Fruit fly (Drosophila melanogaster) whole organism, embryonic: ENCODE results near the gene TyrRS.
A peak's percentile ranks its signal among the peaks of the same experiment; 100 is the strongest.

Source experiments
- BtbVII ChIP-seq: fragments of 200-800 bp; sonication (Bioruptor generic); optimal IDR thresholded peaks from 3 replicates; lab custom pipeline; 2017; ENCODE audit warnings: missing biosample characterization, mild to moderate bottlenecking, missing genetic modification characterization
- CG1024 ChIP-seq: fragments of 200-800 bp; sonication (Bioruptor generic); IDR thresholded peaks from 2 replicates; pipeline ENCODE4 v1.3.6; 2022; ENCODE audit warnings: missing biosample characterization, missing genetic modification characterization
- CG11723 ChIP-seq: fragments of 200-800 bp; sonication (Bioruptor generic); optimal IDR thresholded peaks from 2 replicates; lab custom pipeline; 2017; ENCODE audit warnings: missing biosample characterization, mild to moderate bottlenecking, missing genetic modification characterization
- CG12236 ChIP-seq: fragments of 200-800 bp; sonication (Bioruptor generic); optimal IDR thresholded peaks from 2 replicates; lab custom pipeline; 2016; ENCODE audit warnings: missing biosample characterization, missing genetic modification characterization
- CG12391 ChIP-seq: fragments of 200-800 bp; sonication (Bioruptor generic); optimal IDR thresholded peaks from 3 replicates; lab custom pipeline; 2018; ENCODE audit warnings: missing biosample characterization, mild to moderate bottlenecking, missing genetic modification characterization, moderate library complexity
- CG13287 ChIP-seq: fragments of 200-800 bp; sonication (Bioruptor generic); IDR thresholded peaks from 2 replicates; pipeline ENCODE4 v1.3.6; 2022; ENCODE audit warnings: missing biosample characterization, missing genetic modification characterization; ENCODE audit not compliant: partially characterized antibody
- CG1602 ChIP-seq: fragments of 200-800 bp; sonication (Bioruptor generic); optimal IDR thresholded peaks from 3 replicates; lab custom pipeline; 2016; ENCODE audit warnings: missing biosample characterization, missing genetic modification characterization
- CG16863 ChIP-seq: fragments of 200-800 bp; sonication (Bioruptor generic); optimal IDR thresholded peaks from 3 replicates; lab custom pipeline; 2016; ENCODE audit warnings: missing biosample characterization, missing genetic modification characterization
- CG2129 ChIP-seq: fragments of 200-800 bp; sonication (Bioruptor generic); IDR thresholded peaks from 2 replicates; pipeline ENCODE4 v1.3.6; 2022; ENCODE audit warnings: missing biosample characterization, missing genetic modification characterization; ENCODE audit not compliant: partially characterized antibody
- CG2875 ChIP-seq: fragments of 200-800 bp; sonication (Bioruptor generic); optimal IDR thresholded peaks from 2 replicates; lab custom pipeline; 2017; ENCODE audit warnings: missing biosample characterization, mild to moderate bottlenecking, missing genetic modification characterization, missing genetic modification reagents
- CG31441 ChIP-seq: fragments of 200-800 bp; sonication (Bioruptor generic); IDR thresholded peaks from 2 replicates; pipeline ENCODE4 v1.3.6; 2022; ENCODE audit warnings: missing biosample characterization, missing genetic modification characterization
- CG4282 ChIP-seq: fragments of 200-800 bp; sonication (Bioruptor generic); optimal IDR thresholded peaks from 2 replicates; lab custom pipeline; 2016; ENCODE audit warnings: missing biosample characterization, missing genetic modification characterization
- CG6854 ChIP-seq: fragments of 200-800 bp; sonication (Bioruptor generic); optimal IDR thresholded peaks from 3 replicates; lab custom pipeline; 2017; ENCODE audit warnings: missing biosample characterization, mild to moderate bottlenecking, missing genetic modification characterization
- CG7987 ChIP-seq: fragments of 200-800 bp; sonication (Bioruptor generic); optimal IDR thresholded peaks from 2 replicates; lab custom pipeline; 2018; ENCODE audit warnings: missing biosample characterization, mild to moderate bottlenecking, missing genetic modification characterization, moderate library complexity
- CG8478 ChIP-seq: fragments of >200 bp; optimal IDR thresholded peaks from 2 replicates; lab custom pipeline; 2018
- CHES-1-like ChIP-seq: fragments of 200-800 bp; sonication (Bioruptor generic); optimal IDR thresholded peaks from 2 replicates; lab custom pipeline; 2016; ENCODE audit warnings: missing biosample characterization, missing genetic modification characterization
- CrebB ChIP-seq: fragments of 200-800 bp; sonication (Bioruptor generic); optimal IDR thresholded peaks from 3 replicates; lab custom pipeline; 2018; ENCODE audit warnings: missing biosample characterization, mild to moderate bottlenecking, missing genetic modification characterization
- Dp ChIP-seq: fragments of 200-800 bp; sonication (Bioruptor generic); optimal IDR thresholded peaks from 2 replicates; lab custom pipeline; 2018; ENCODE audit warnings: missing biosample characterization, mild to moderate bottlenecking, missing genetic modification characterization, moderate library complexity
- ERR ChIP-seq: fragments of 200-800 bp; sonication (Bioruptor generic); optimal IDR thresholded peaks from 2 replicates; lab custom pipeline; 2016; ENCODE audit warnings: missing biosample characterization, missing genetic modification characterization
- Fer2 ChIP-seq: fragments of 200-800 bp; sonication (Bioruptor generic); optimal IDR thresholded peaks from 2 replicates; lab custom pipeline; 2018; ENCODE audit warnings: missing biosample characterization, mild to moderate bottlenecking, missing genetic modification characterization, moderate library complexity
- Hr51 ChIP-seq, 2 experiments: fragments of 200-800 bp; sonication (Bioruptor generic); optimal IDR thresholded peaks; 2 replicates in 1 of 2; 3 replicates in 1 of 2; lab custom pipeline; 2016 to 2018; ENCODE audit warnings: missing biosample characterization in 2 of 2, missing genetic modification characterization in 2 of 2, mild to moderate bottlenecking in 1 of 2, moderate library complexity in 1 of 2
- Lhr ChIP-seq: fragments of 200-800 bp; sonication (Bioruptor generic); optimal IDR thresholded peaks from 3 replicates; lab custom pipeline; 2017; ENCODE audit warnings: mild to moderate bottlenecking, missing biosample characterization, missing genetic modification reagents, missing genetic modification characterization
- MBD-R2 ChIP-seq: fragments of 200-800 bp; sonication (Bioruptor generic); IDR thresholded peaks from 2 replicates; pipeline ENCODE4 v1.3.6; 2022; ENCODE audit warnings: missing biosample characterization, missing genetic modification characterization
- MTF-1 ChIP-seq: fragments of 200-800 bp; sonication (Bioruptor generic); optimal IDR thresholded peaks from 2 replicates; lab custom pipeline; 2018; ENCODE audit warnings: missing biosample characterization, mild to moderate bottlenecking, missing genetic modification characterization, borderline replicate concordance
- Nf-YB ChIP-seq: fragments of 200-800 bp; sonication (Bioruptor generic); optimal IDR thresholded peaks from 3 replicates; lab custom pipeline; 2019; ENCODE audit warnings: missing biosample characterization, mild to moderate bottlenecking, missing genetic modification characterization, moderate library complexity
- Nf-YC ChIP-seq: fragments of 200-800 bp; optimal IDR thresholded peaks from 3 replicates; lab custom pipeline; 2019; ENCODE audit warnings: missing biosample characterization, mild to moderate bottlenecking, missing genetic modification characterization, moderate library complexity
- Ravus ChIP-seq: fragments of 200-800 bp; sonication (Bioruptor generic); IDR thresholded peaks from 2 replicates; pipeline ENCODE4 v1.3.6; 2022; ENCODE audit warnings: missing biosample characterization, missing genetic modification characterization
- Six4 ChIP-seq: fragments of 200-800 bp; sonication (Bioruptor generic); optimal IDR thresholded peaks from 2 replicates; lab custom pipeline; 2016; ENCODE audit warnings: missing biosample characterization, missing genetic modification characterization
- Sry-β ChIP-seq: fragments of 200-800 bp; sonication (Bioruptor generic); optimal IDR thresholded peaks from 2 replicates; lab custom pipeline; 2018; ENCODE audit warnings: missing biosample characterization, mild to moderate bottlenecking, missing genetic modification characterization, moderate library complexity
- YL-1 ChIP-seq: fragments of 200-800 bp; sonication (Bioruptor generic); optimal IDR thresholded peaks from 3 replicates; lab custom pipeline; 2017; ENCODE audit warnings: missing biosample characterization, mild to moderate bottlenecking, missing genetic modification characterization
- abd-A ChIP-seq: fragments of 200-800 bp; sonication (Bioruptor generic); optimal IDR thresholded peaks from 3 replicates; lab custom pipeline; 2019; ENCODE audit warnings: missing biosample characterization, mild to moderate bottlenecking, missing genetic modification characterization, moderate library complexity
- ash1 ChIP-seq: fragments of 200-800 bp; sonication (Bioruptor generic); optimal IDR thresholded peaks from 2 replicates; lab custom pipeline; 2018; ENCODE audit warnings: missing biosample characterization, mild to moderate bottlenecking, missing genetic modification characterization
- bowl ChIP-seq: fragments of 200-800 bp; sonication (Bioruptor generic); IDR thresholded peaks from 2 replicates; pipeline ENCODE4 v1.3.6; 2022; ENCODE audit warnings: missing biosample characterization, missing genetic modification characterization
- fd3F ChIP-seq: fragments of 200-800 bp; sonication (Bioruptor generic); optimal IDR thresholded peaks from 2 replicates; lab custom pipeline; 2018; ENCODE audit warnings: missing biosample characterization, mild to moderate bottlenecking, missing genetic modification characterization, moderate library complexity
- gcm2 ChIP-seq: fragments of 200-800 bp; sonication (Bioruptor generic); optimal IDR thresholded peaks from 2 replicates; lab custom pipeline; 2016; ENCODE audit warnings: missing biosample characterization, missing genetic modification characterization
- gfzf ChIP-seq: fragments of 200-800 bp; sonication (Bioruptor generic); optimal IDR thresholded peaks from 2 replicates; lab custom pipeline; 2016; ENCODE audit warnings: missing biosample characterization, mild to moderate bottlenecking, missing genetic modification characterization, moderate library complexity
- ham ChIP-seq: fragments of 200-800 bp; sonication (Bioruptor generic); IDR thresholded peaks from 2 replicates; pipeline ENCODE4 v1.3.6; 2022; ENCODE audit warnings: missing biosample characterization, missing genetic modification characterization
- hb ChIP-seq: fragments of 200-800 bp; sonication (Bioruptor generic); IDR thresholded peaks from 3 replicates; pipeline ENCODE4 v1.3.6; 2022; ENCODE audit warnings: missing biosample characterization, missing genetic modification characterization; ENCODE audit not compliant: partially characterized antibody
- inv ChIP-seq: fragments of 200-800 bp; sonication (Bioruptor generic); IDR thresholded peaks from 2 replicates; pipeline ENCODE4 v1.3.6; 2022; ENCODE audit warnings: missing biosample characterization, missing genetic modification characterization; ENCODE audit not compliant: partially characterized antibody
- mirr ChIP-seq: fragments of 200-800 bp; sonication (Bioruptor generic); optimal IDR thresholded peaks from 3 replicates; lab custom pipeline; 2018; ENCODE audit warnings: missing biosample characterization, mild to moderate bottlenecking, missing genetic modification characterization
- nmo ChIP-seq: fragments of 200-800 bp; sonication (Bioruptor generic); optimal IDR thresholded peaks from 2 replicates; lab custom pipeline; 2018; ENCODE audit warnings: missing biosample characterization, mild to moderate bottlenecking, missing genetic modification characterization, moderate library complexity
- p53 ChIP-seq: fragments of 200-800 bp; sonication (Bioruptor generic); optimal IDR thresholded peaks from 2 replicates; lab custom pipeline; 2016; ENCODE audit warnings: missing biosample characterization, missing genetic modification characterization
- peb ChIP-seq: fragments of 200-800 bp; sonication (Bioruptor generic); IDR thresholded peaks from 2 replicates; pipeline ENCODE4 v1.3.6; 2022; ENCODE audit warnings: missing biosample characterization, missing genetic modification characterization
- pita ChIP-seq: fragments of 200-800 bp; sonication (Bioruptor generic); optimal IDR thresholded peaks from 2 replicates; lab custom pipeline; 2017; ENCODE audit warnings: missing biosample characterization, mild to moderate bottlenecking, missing genetic modification characterization
- sisA ChIP-seq: fragments of 200-800 bp; sonication (Bioruptor generic); IDR thresholded peaks from 2 replicates; pipeline ENCODE4 v1.3.6; 2022; ENCODE audit warnings: missing biosample characterization, missing genetic modification characterization
- slou ChIP-seq: fragments of 200-800 bp; sonication (Bioruptor generic); optimal IDR thresholded peaks from 3 replicates; lab custom pipeline; 2016; ENCODE audit warnings: missing biosample characterization, missing genetic modification characterization
- vnd ChIP-seq: fragments of 200-800 bp; sonication (Bioruptor generic); IDR thresholded peaks from 3 replicates; pipeline ENCODE4 v1.3.6; 2022; ENCODE audit warnings: missing biosample characterization, missing genetic modification characterization; ENCODE audit not compliant: partially characterized antibody
- wor ChIP-seq: fragments of 200-800 bp; sonication (Bioruptor generic); IDR thresholded peaks from 2 replicates; pipeline ENCODE4 v1.3.6; 2022; ENCODE audit warnings: missing biosample characterization, missing genetic modification characterization

The TyrRS gene

dm6 chr3L:16377768-16378764, 41.0 kb downstream of the TyrRS start, which contains the start of gene roq (continued):
- TF ChIP-seq nmo (peak; percentile 57), Hr51 (GFP tag; optimal IDR thresholded peaks at IDR 0.05; lab: Kevin White, UChicago) (no peak), ERR (no peak), CG2875 (GFP tag; lab: Kevin White, UChicago) (no peak), CG1024 (GFP tag; lab: Robert Waterston, UW) (no peak), peb (GFP tag; lab: Robert Waterston, UW) (no peak), CG12391 (tag; lab: Kevin White, UChicago) (peak; percentile 24), gcm2 (GFP tag; lab: Kevin White, UChicago) (no peak), CG7987 (GFP tag; lab: Kevin White, UChicago) (no peak), CG4282 (no peak), Dp (GFP tag; lab: Kevin White, UChicago) (peak; percentile 86), BtbVII (GFP tag; lab: Kevin White, UChicago) (no peak), slou (GFP tag; lab: Kevin White, UChicago) (no peak), CG13287 (GFP tag; lab: Robert Waterston, UW) (peak; percentile 72; the same call in 1 of the 2 replicates), abd-A (no peak), CG16863 (no peak), ash1 (GFP tag; lab: Kevin White, UChicago) (no peak), Nf-YC (tag; lab: Kevin White, UChicago) (no peak), wor (GFP tag; lab: Robert Waterston, UW) (no peak), fd3F (GFP tag; lab: Kevin White, UChicago) (no peak), ham (no peak), CrebB (tag; lab: Kevin White, UChicago) (peak; percentile 14), mirr (GFP tag; lab: Kevin White, UChicago) (no peak), MBD-R2 (GFP tag; lab: Robert Waterston, UW) (peak; percentile 77), CG31441 (GFP tag; lab: Robert Waterston, UW) (no peak), Ravus (GFP tag; lab: Robert Waterston, UW) (no peak), vnd (GFP tag; lab: Robert Waterston, UW) (no peak), MTF-1 (GFP tag; lab: Kevin White, UChicago) (no peak), CG11723 (GFP tag; lab: Kevin White, UChicago) (no peak), YL-1 (peak; percentile 66), Sry-β (no peak), CG12236 (GFP tag; lab: Kevin White, UChicago) (no peak), Six4 (GFP tag; lab: Kevin White, UChicago) (no peak), CG2129 (no peak), CHES-1-like (GFP tag; lab: Kevin White, UChicago) (peak; percentile 16), inv (no peak), bowl (no peak), CG1602 (GFP tag; lab: Kevin White, UChicago) (no peak), Nf-YB (no peak), hb (peak; percentile 49; the same call in 1 of the 3 replicates), CG6854 (GFP tag; lab: Kevin White, UChicago) (no peak), p53 (no peak), sisA (GFP tag; lab: Robert Waterston, UW) (no peak), gfzf (GFP tag; lab: Kevin White, UChicago) (peak; percentile 96), Lhr (GFP tag; lab: Kevin White, UChicago) (peak; percentile 39), pita (GFP tag; lab: Kevin White, UChicago) (no peak), Fer2 (no peak), CG8478 (lab: Kevin White, UChicago) (peak; percentile 86)
